Worm (Caenorhabditis elegans): Measurements from ENCODE around the gene C47A4.1.
A peak's percentile ranks its signal among the peaks of the same experiment; 100 is the strongest.

Gene C47A4.1

DNA sequence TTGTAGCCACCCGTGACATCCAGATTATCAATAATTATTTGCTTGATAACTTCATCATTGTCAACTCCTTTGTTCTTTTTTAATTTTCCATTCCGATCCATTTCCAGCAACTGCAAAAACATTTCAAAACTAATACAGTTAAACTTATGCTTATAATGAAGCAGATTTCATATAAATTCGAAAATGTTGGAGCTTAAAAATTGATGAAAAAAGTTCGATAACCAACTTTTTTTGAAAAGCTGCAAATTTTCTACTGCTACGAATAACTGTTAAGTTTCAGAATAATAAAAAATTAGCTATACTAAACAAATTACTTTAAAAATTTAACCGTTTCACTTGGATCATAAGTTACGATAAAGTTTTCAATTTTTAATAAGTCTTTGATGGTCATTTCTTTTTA lies at the start of gene C47A4.1:
Gene C47A4.1, minus strand, starts transcription at position 101 of the 400 bp plus-strand sequence.
- TF ChIP-seq elt-4 (tag; optimal IDR thresholded peaks at IDR 0.05), result no peak
- no peak for TF ChIP-seq rnt-1 (tag; optimal IDR thresholded peaks at IDR 0.05)
- TF ChIP-seq fax-1 (tag; optimal IDR thresholded peaks at IDR 0.05), result no peak
- TF ChIP-seq ceh-6 (GFP tag; optimal IDR thresholded peaks at IDR 0.05), result no peak
- TF ChIP-seq ceh-31 (tag; optimal IDR thresholded peaks at IDR 0.05), result no peak
- no peak for TF ChIP-seq ceh-2 (tag; optimal IDR thresholded peaks at IDR 0.05)
- no peak for TF ChIP-seq ceh-45 (GFP tag; IDR thresholded peaks at IDR 0.05)
- no peak for TF ChIP-seq ceh-24 (tag; optimal IDR thresholded peaks at IDR 0.05)
- TF ChIP-seq hlh-15 (tag; optimal IDR thresholded peaks at IDR 0.05), result no peak
- no peak for TF ChIP-seq ttx-3 (tag; optimal IDR thresholded peaks at IDR 0.05)
- TF ChIP-seq ceh-34 (tag; optimal IDR thresholded peaks at IDR 0.05), result no peak
- TF ChIP-seq ets-4 (tag; optimal IDR thresholded peaks at IDR 0.05), result no peak
- no peak for TF ChIP-seq Y22D7AL.16 (tag; optimal IDR thresholded peaks at IDR 0.05)

DNA sequence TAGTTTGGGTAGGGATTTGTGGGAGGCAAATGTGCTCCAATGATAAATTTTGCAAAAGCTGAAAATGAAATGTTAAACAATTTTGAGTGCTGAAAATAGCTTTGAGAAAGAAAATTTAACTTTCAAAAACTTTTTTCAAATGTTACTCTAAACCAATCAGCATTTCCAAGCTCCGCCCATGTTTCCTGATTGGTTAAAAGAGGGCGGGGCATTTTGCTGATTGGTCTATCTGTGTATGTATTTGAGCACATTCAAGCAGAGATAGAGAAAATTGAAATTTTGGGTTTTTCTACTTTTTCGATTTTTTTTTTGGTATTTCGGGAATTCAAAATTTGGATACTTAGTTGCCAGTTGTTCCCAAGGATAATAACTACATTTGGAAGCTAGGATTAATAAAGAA lies 48.5 kb upstream of the C47A4.1 start:
- TF ChIP-seq sdc-2 (tag; optimal IDR thresholded peaks at IDR 0.05) (no peak), sox-4 (tag; optimal IDR thresholded peaks at IDR 0.05) (no peak), ceh-48 (tag; optimal IDR thresholded peaks at IDR 0.05) (no peak), nfya-1 (tag; optimal IDR thresholded peaks at IDR 0.05) (peak; percentile 75), C08G9.2 (tag; optimal IDR thresholded peaks at IDR 0.05) (no peak), nhr-232 (tag; optimal IDR thresholded peaks at IDR 0.05) (no peak), tbx-2 (tag; optimal IDR thresholded peaks at IDR 0.05) (no peak), zip-5 (tag; optimal IDR thresholded peaks at IDR 0.05) (no peak)

DNA sequence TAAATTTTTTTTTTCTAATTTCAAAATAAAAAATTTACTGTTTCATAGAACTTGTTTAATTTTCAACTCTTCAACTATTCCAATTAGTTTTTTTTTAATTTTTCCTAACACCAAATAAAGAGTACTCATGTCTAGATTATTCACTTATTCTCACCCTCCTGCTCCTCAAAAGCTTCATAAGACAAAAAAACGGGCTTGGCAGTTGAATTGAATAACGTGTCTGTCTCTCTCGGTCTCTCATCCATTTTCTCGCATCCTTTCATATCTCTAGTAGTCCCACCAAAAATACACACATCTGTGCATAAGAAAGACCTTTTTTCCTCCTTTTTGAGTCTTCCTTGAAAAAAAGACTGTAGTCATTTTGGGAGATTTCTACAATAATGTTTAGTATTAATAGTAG lies 47.3 kb upstream of the C47A4.1 start:
- TF ChIP-seq unc-86 (tag; optimal IDR thresholded peaks at IDR 0.05) (no peak), tbx-7 (tag; optimal IDR thresholded peaks at IDR 0.05) (no peak), unc-42 (tag; optimal IDR thresholded peaks at IDR 0.05) (peak; percentile 74), ceh-22 (tag; optimal IDR thresholded peaks at IDR 0.05) (no peak), ceh-6 (GFP tag; optimal IDR thresholded peaks at IDR 0.05) (no peak)

DNA sequence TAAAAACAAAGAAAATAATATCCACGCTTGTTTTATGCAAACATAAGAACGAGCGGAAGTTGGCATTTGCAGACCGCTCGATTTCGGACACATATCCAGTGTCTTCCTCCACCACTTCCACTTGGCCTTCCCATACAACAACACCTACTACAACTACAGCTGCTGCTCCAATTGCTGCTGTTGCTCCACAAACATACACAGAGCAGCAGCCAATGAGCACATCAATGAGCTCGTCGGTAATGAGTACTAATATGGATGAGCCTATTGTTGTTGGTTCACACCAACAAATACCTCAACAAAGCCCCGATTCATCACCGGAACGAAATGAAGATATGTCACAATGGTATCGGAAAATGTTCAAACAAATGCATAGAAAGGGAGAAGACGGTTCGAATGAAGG lies 39.4 kb upstream of the C47A4.1 start:
- TF ChIP-seq nfya-1 (tag; optimal IDR thresholded peaks at IDR 0.05), result peak; percentile 52
- TF ChIP-seq lim-6 (tag; optimal IDR thresholded peaks at IDR 0.05), result no peak

DNA sequence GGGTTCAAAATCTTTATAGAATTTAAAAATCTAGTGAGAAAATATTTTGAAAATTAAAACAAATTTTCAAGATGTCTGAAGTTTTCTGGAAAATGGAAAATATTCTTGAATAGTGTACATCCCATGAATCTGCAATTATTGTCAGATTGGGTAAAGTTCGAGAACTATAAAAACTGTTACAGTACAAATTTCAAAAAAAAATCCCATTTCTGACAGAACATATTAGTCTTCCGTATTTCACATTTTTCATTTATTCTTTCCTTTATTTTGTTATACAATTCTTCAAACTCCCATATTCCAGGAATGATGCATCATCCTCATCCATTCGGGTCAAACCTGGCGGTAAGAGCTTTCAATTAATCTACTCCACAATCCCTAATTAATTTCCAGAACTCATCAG lies 33.9 kb upstream of the C47A4.1 start, which contains the start of gene sorb-1:
Gene sorb-1, plus strand, starts transcription at position 301 of the 400 bp plus-strand sequence.
- TF ChIP-seq ceh-34 (tag; optimal IDR thresholded peaks at IDR 0.05) (no peak), madf-2 (tag; optimal IDR thresholded peaks at IDR 0.05) (no peak), pqm-1 (tag; optimal IDR thresholded peaks at IDR 0.05) (no peak), K09A11.1 (tag; optimal IDR thresholded peaks at IDR 0.05; ENCODE audit: insufficient read depth) (no peak), mec-3 (tag; optimal IDR thresholded peaks at IDR 0.05; ENCODE audit: borderline replicate concordance) (no peak), ceh-31 (tag; optimal IDR thresholded peaks at IDR 0.05) (no peak), ceh-48 (tag; optimal IDR thresholded peaks at IDR 0.05) (no peak), pha-4 (tag; optimal IDR thresholded peaks at IDR 0.05) (no peak), C08G9.2 (tag; optimal IDR thresholded peaks at IDR 0.05) (no peak), odd-2 (tag; optimal IDR thresholded peaks at IDR 0.05) (no peak), fax-1 (tag; optimal IDR thresholded peaks at IDR 0.05) (no peak), tbx-2 (tag; optimal IDR thresholded peaks at IDR 0.05) (no peak), eyg-1 (tag; optimal IDR thresholded peaks at IDR 0.05) (no peak), dmd-4 (tag; optimal IDR thresholded peaks at IDR 0.05; ENCODE audit: borderline replicate concordance) (no peak), syd-9 (tag; optimal IDR thresholded peaks at IDR 0.05) (no peak), ceh-45 (GFP tag; IDR thresholded peaks at IDR 0.05) (no peak), C38D4.7 (GFP tag; optimal IDR thresholded peaks at IDR 0.05) (no peak)

All from whole organism, late embryonic.